Worm (Caenorhabditis elegans): Measurements from ENCODE around the gene hid-1.

DNA sequence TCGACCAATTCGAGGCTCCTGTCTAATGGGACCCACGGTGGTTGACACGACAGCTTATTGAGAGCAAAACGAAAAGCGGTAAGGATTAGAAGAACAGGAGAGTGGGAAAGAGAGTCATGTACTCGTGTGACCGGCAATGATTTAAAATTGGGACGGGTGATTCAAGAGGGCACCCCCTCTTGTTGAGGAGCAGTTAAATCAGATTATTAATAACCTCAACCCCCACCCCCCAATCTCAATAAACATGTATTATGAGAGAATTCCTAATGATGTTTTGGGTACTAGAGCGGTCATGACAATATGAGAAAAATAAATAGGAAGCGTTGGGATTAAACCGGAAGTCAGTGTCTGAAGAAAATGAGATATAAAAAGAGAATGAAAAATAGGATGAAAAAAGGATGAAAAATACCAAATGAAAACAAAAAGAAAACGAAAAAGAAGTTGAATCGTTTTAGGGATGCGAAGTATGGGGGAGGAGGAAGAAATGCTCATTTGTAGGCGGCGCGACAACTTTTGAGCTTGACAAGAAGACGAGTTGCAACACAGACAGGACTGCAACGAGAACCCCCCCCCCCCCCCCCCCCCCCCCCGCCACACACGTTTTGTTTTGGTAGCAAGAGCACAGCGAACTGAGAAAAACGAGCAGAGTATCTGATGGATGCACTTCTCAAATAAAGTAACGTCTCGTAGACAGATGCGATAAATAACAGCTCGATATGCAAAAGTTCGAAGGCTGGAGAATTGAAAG is 28.3 kb downstream of the hid-1 start:
- TF ChIP-seq snpc-4 (tag; optimal IDR thresholded peaks at IDR 0.05): no peak
- TF ChIP-seq fos-1 (tag; optimal IDR thresholded peaks at IDR 0.05): no peak
- TF ChIP-seq spr-3 (GFP tag; optimal IDR thresholded peaks at IDR 0.05): no peak
- no peak for TF ChIP-seq nhr-10 (tag; optimal IDR thresholded peaks at IDR 0.05)
- TF ChIP-seq lin-15B (tag; optimal IDR thresholded peaks at IDR 0.05): no peak
- no peak for TF ChIP-seq egl-27 (tag; optimal IDR thresholded peaks at IDR 0.05)
- no peak for TF ChIP-seq pqm-1 (tag; optimal IDR thresholded peaks at IDR 0.05)
- no peak for TF ChIP-seq ceh-44 (GFP tag; IDR thresholded peaks at IDR 0.05)
- no peak for TF ChIP-seq F10B5.3 (tag; optimal IDR thresholded peaks at IDR 0.05)
- TF ChIP-seq lin-1 (GFP tag; IDR thresholded peaks at IDR 0.05): no peak
- no peak for TF ChIP-seq ZK546.5 (tag; optimal IDR thresholded peaks at IDR 0.05)
